Worm (Caenorhabditis elegans): ENCODE measurements around the gene ges-1.

ges-1 gene

DNA sequence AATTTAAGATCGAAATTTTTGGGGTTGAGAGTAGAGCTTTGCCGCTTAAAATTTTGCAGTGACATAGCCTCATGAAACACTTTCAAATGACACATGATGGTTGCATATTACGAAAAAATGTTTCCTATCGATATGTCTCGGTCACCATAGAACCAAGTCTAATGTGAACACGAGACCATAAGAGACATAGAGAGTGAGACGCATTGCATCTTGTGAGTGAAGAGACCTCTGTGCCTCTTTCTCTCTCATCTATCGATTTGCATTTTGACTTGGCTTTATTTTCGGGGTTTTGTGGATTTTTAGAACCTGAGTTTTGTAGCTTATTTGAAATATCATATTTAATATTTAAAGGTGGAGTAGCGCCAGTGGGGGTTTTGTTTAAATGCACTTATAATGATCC, 35.0 kb upstream of the ges-1 start:
- TF ChIP-seq ztf-3 (GFP tag; optimal IDR thresholded peaks at IDR 0.05), result no peak
- TF ChIP-seq pha-4 (tag; optimal IDR thresholded peaks at IDR 0.05), result no peak
- no peak for TF ChIP-seq dpl-1 (GFP tag; optimal IDR thresholded peaks at IDR 0.05)
- TF ChIP-seq ZK185.1 (tag; optimal IDR thresholded peaks at IDR 0.05; ENCODE audit: poor library complexity, severe bottlenecking), result no peak
- TF ChIP-seq rcor-1 (GFP tag; IDR thresholded peaks at IDR 0.05), result no peak
- TF ChIP-seq snpc-3.4 (tag; optimal IDR thresholded peaks at IDR 0.05), result no peak
- no peak for TF ChIP-seq bed-2 (GFP tag; IDR thresholded peaks at IDR 0.05)
- no peak for TF ChIP-seq tlf-1 (GFP tag; optimal IDR thresholded peaks at IDR 0.05)
- no peak for TF ChIP-seq F22D6.2 (tag; optimal IDR thresholded peaks at IDR 0.05)
- no peak for TF ChIP-seq gei-17 (GFP tag; optimal IDR thresholded peaks at IDR 0.05)
- no peak for TF ChIP-seq F33H1.4 (GFP tag; IDR thresholded peaks at IDR 0.05)
- no peak for TF ChIP-seq B0261.1 (tag; optimal IDR thresholded peaks at IDR 0.05)
- peak; percentile 58 for TF ChIP-seq attf-5 (GFP tag; optimal IDR thresholded peaks at IDR 0.05)
- no peak for TF ChIP-seq unc-62 (GFP tag; optimal IDR thresholded peaks at IDR 0.05)
- no peak for TF ChIP-seq Y79H2A.3 (GFP tag; conservative IDR thresholded peaks at IDR 0.05)
- no peak for TF ChIP-seq F10E7.11 (tag; optimal IDR thresholded peaks at IDR 0.05)
- TF ChIP-seq F37B4.10 (GFP tag; IDR thresholded peaks at IDR 0.05), result no peak
- no peak for TF ChIP-seq unc-130 (GFP tag; optimal IDR thresholded peaks at IDR 0.05)
- TF ChIP-seq nhr-27 (tag; optimal IDR thresholded peaks at IDR 0.05), result no peak
- TF ChIP-seq pbrm-1 (GFP tag; IDR thresholded peaks at IDR 0.05), result no peak
- no peak for TF ChIP-seq nhr-179 (tag; optimal IDR thresholded peaks at IDR 0.05)
- TF ChIP-seq Y53F4B.3 (GFP tag; IDR thresholded peaks at IDR 0.05), result no peak
- TF ChIP-seq nhr-80 (tag; optimal IDR thresholded peaks at IDR 0.05), result peak; percentile 43
- no peak for TF ChIP-seq attf-6 (GFP tag; IDR thresholded peaks at IDR 0.05)
- TF ChIP-seq ceh-27 (GFP tag; optimal IDR thresholded peaks at IDR 0.05), result no peak
- no peak for TF ChIP-seq tbx-9 (tag; optimal IDR thresholded peaks at IDR 0.05; ENCODE audit: borderline replicate concordance)
- TF ChIP-seq zim-3 (tag; optimal IDR thresholded peaks at IDR 0.05), result no peak
- TF ChIP-seq Y56A3A.18 (GFP tag; IDR thresholded peaks at IDR 0.05), result no peak
- no peak for TF ChIP-seq mes-4 (tag; optimal IDR thresholded peaks at IDR 0.05)
- TF ChIP-seq ztf-26 (tag; optimal IDR thresholded peaks at IDR 0.05), result no peak
- no peak for TF ChIP-seq F57A8.1 (GFP tag; optimal IDR thresholded peaks at IDR 0.05)
- TF ChIP-seq cebp-1 (GFP tag; IDR thresholded peaks at IDR 0.05), result no peak
- peak; percentile 65 for TF ChIP-seq cebp-1 (tag; optimal IDR thresholded peaks at IDR 0.05)
- TF ChIP-seq hmg-1.2 (GFP tag; IDR thresholded peaks at IDR 0.05), result peak; percentile 34; the same call in 1 of the 2 replicates

ce11 chrV:1465932-1466331, 34.0 kb upstream of the ges-1 start:
- TF ChIP-seq ztf-6 (GFP tag; IDR thresholded peaks at IDR 0.05) (no peak), nhr-120 (GFP tag; IDR thresholded peaks at IDR 0.05) (no peak), egrh-3 (GFP tag; IDR thresholded peaks at IDR 0.05) (peak; percentile 81), F37B4.10 (GFP tag; IDR thresholded peaks at IDR 0.05) (0 out of 2 replicates have a peak, but pooled peaks have one; percentile 18), zfh-2 (GFP tag; conservative IDR thresholded peaks at IDR 0.05) (peak; percentile 81), fkh-3 (tag; optimal IDR thresholded peaks at IDR 0.05) (peak; percentile 39), lsl-1 (GFP tag; optimal IDR thresholded peaks at IDR 0.05) (no peak)
